Worm (Caenorhabditis elegans): ENCODE results near the gene C47D12.5.

ce11 chrII:11633509-11633908 is 51.6 kb downstream of the C47D12.5 start, which contains the start of gene din-1:
- no peak for TF ChIP-seq unc-62 (GFP tag; optimal IDR thresholded peaks at IDR 0.05)
- no peak for TF ChIP-seq ztf-4 (tag; optimal IDR thresholded peaks at IDR 0.05)
- no peak for TF ChIP-seq fkh-10 (GFP tag; optimal IDR thresholded peaks at IDR 0.05)
- no peak for TF ChIP-seq daf-12 (tag; optimal IDR thresholded peaks at IDR 0.05)
- no peak for TF ChIP-seq pqm-1 (tag; optimal IDR thresholded peaks at IDR 0.05)
- no peak for TF ChIP-seq lin-39 (tag; optimal IDR thresholded peaks at IDR 0.05)
- TF ChIP-seq lsy-12 (tag; optimal IDR thresholded peaks at IDR 0.05) = no peak
- no peak for TF ChIP-seq nhr-25 (tag; optimal IDR thresholded peaks at IDR 0.05)
- TF ChIP-seq R02D3.7 (tag; optimal IDR thresholded peaks at IDR 0.05) = no peak
